Fruit fly (Drosophila melanogaster) whole organism, embryonic: ENCODE measurements around the gene Obp84a.
A peak's percentile ranks its signal among the peaks of the same experiment; 100 is the strongest.

Experiments used
- ATbp ChIP-seq: fragments of 200-800 bp; sonication (Bioruptor generic); optimal IDR thresholded peaks from 2 replicates; lab custom pipeline; 2017; ENCODE audit warnings: missing biosample characterization, mild to moderate bottlenecking, missing genetic modification characterization, missing genetic modification reagents
- BEAF-32 ChIP-seq: fragments of 200-800 bp; sonication (Bioruptor generic); optimal IDR thresholded peaks from 3 replicates; lab custom pipeline; 2017; ENCODE audit warnings: missing biosample characterization, missing genetic modification characterization, mild to moderate bottlenecking, moderate library complexity, missing genetic modification reagents
- Bdp1 ChIP-seq: fragments of 200-800 bp; sonication (Bioruptor generic); optimal IDR thresholded peaks from 3 replicates; lab custom pipeline; 2016; ENCODE audit warnings: missing biosample characterization, missing genetic modification characterization
- CG10147 ChIP-seq: fragments of 200-800 bp; sonication (Bioruptor generic); optimal IDR thresholded peaks from 2 replicates; lab custom pipeline; 2019; ENCODE audit warnings: missing biosample characterization, mild to moderate bottlenecking, missing genetic modification characterization, moderate library complexity
- CG10267 ChIP-seq: fragments of 200-800 bp; sonication (Bioruptor generic); optimal IDR thresholded peaks from 2 replicates; lab custom pipeline; 2018; ENCODE audit warnings: missing biosample characterization, mild to moderate bottlenecking, missing genetic modification characterization, moderate library complexity
- CG10462 ChIP-seq: fragments of 200-800 bp; sonication (Bioruptor generic); optimal IDR thresholded peaks from 2 replicates; lab custom pipeline; 2016; ENCODE audit warnings: missing biosample characterization, missing genetic modification characterization
- CG10654 ChIP-seq: fragments of 200-800 bp; sonication (Bioruptor generic); optimal IDR thresholded peaks from 2 replicates; lab custom pipeline; 2016; ENCODE audit warnings: missing biosample characterization, missing genetic modification characterization
- CG11247 ChIP-seq: fragments of 200-800 bp; sonication (Bioruptor generic); IDR thresholded peaks from 2 replicates; pipeline ENCODE4 v1.3.6; 2022; ENCODE audit warnings: missing biosample characterization, missing genetic modification characterization
- CG11398 ChIP-seq: fragments of 200-800 bp; sonication (Bioruptor generic); optimal IDR thresholded peaks from 2 replicates; lab custom pipeline; 2016; ENCODE audit warnings: missing biosample characterization, missing genetic modification characterization
- CG12391 ChIP-seq: fragments of 200-800 bp; sonication (Bioruptor generic); optimal IDR thresholded peaks from 3 replicates; lab custom pipeline; 2018; ENCODE audit warnings: missing biosample characterization, mild to moderate bottlenecking, missing genetic modification characterization, moderate library complexity
- CG13123 ChIP-seq: fragments of 200-800 bp; sonication (Bioruptor generic); optimal IDR thresholded peaks from 2 replicates; lab custom pipeline; 2016; ENCODE audit warnings: missing biosample characterization, missing genetic modification characterization
- CG16813 ChIP-seq: fragments of 200-800 bp; sonication (Bioruptor generic); IDR thresholded peaks from 3 replicates; pipeline ENCODE4 v1.3.6; 2022; ENCODE audit warnings: missing biosample characterization, missing genetic modification characterization; ENCODE audit not compliant: partially characterized antibody
- CG17912 ChIP-seq: fragments of 200-800 bp; sonication (Bioruptor generic); optimal IDR thresholded peaks from 2 replicates; lab custom pipeline; 2018; ENCODE audit warnings: missing biosample characterization, mild to moderate bottlenecking, missing genetic modification characterization
- CG18262 ChIP-seq: fragments of 200-800 bp; optimal IDR thresholded peaks from 3 replicates; lab custom pipeline; 2019; ENCODE audit warnings: missing biosample characterization, mild to moderate bottlenecking, missing genetic modification characterization, moderate library complexity
- CG18619 ChIP-seq: fragments of 200-800 bp; sonication (Bioruptor generic); optimal IDR thresholded peaks from 3 replicates; lab custom pipeline; 2017; ENCODE audit warnings: missing biosample characterization, mild to moderate bottlenecking, missing genetic modification characterization
- CG30020 ChIP-seq: fragments of 200-800 bp; optimal IDR thresholded peaks from 2 replicates; lab custom pipeline; 2019; ENCODE audit warnings: missing biosample characterization, mild to moderate bottlenecking, missing genetic modification characterization, moderate library complexity
- CG31388 ChIP-seq: fragments of 200-800 bp; sonication (Bioruptor generic); optimal IDR thresholded peaks from 2 replicates; lab custom pipeline; 2016; ENCODE audit warnings: missing biosample characterization, missing genetic modification characterization
- CG3163 ChIP-seq: fragments of 200-800 bp; sonication (Bioruptor generic); optimal IDR thresholded peaks from 3 replicates; lab custom pipeline; 2016; ENCODE audit warnings: missing biosample characterization, missing genetic modification characterization
- CG6689 ChIP-seq: fragments of 200-800 bp; sonication (Bioruptor generic); IDR thresholded peaks from 2 replicates; pipeline ENCODE4 v1.3.6; 2022; ENCODE audit warnings: missing biosample characterization, missing genetic modification characterization
- CG7271 ChIP-seq: fragments of 200-800 bp; sonication (Bioruptor generic); optimal IDR thresholded peaks from 2 replicates; lab custom pipeline; 2018; ENCODE audit warnings: missing biosample characterization, mild to moderate bottlenecking, missing genetic modification characterization, moderate library complexity
- CG7372 ChIP-seq: fragments of 200-800 bp; sonication (Bioruptor generic); IDR thresholded peaks from 2 replicates; pipeline ENCODE4 v1.3.6; 2022; ENCODE audit warnings: missing biosample characterization, missing genetic modification characterization
- CG7786 ChIP-seq: fragments of 200-800 bp; sonication (Bioruptor generic); optimal IDR thresholded peaks from 2 replicates; lab custom pipeline; 2016; ENCODE audit warnings: missing biosample characterization, missing genetic modification characterization
- CG8290 ChIP-seq, 3 experiments: fragments of 200-800 bp; sonication (Bioruptor generic); optimal IDR thresholded peaks; 2 replicates each; lab custom pipeline; 2016 to 2019; ENCODE audit warnings: missing biosample characterization in 3 of 3, missing genetic modification characterization in 3 of 3, mild to moderate bottlenecking in 2 of 3, moderate library complexity in 1 of 3
- CG8765 ChIP-seq: fragments of 200-800 bp; sonication (Bioruptor generic); IDR thresholded peaks from 2 replicates; pipeline ENCODE4 v1.3.6; 2022; ENCODE audit warnings: missing biosample characterization, missing genetic modification characterization
- CG8924 ChIP-seq: fragments of 200-800 bp; optimal IDR thresholded peaks from 3 replicates; lab custom pipeline; 2019; ENCODE audit warnings: missing biosample characterization, mild to moderate bottlenecking, missing genetic modification characterization, moderate library complexity
- CG9215 ChIP-seq: fragments of 200-800 bp; sonication (Bioruptor generic); IDR thresholded peaks from 2 replicates; pipeline ENCODE4 v1.3.6; 2022; ENCODE audit warnings: missing biosample characterization, missing genetic modification characterization
- Dip3 ChIP-seq: fragments of 200-800 bp; sonication (Bioruptor generic); optimal IDR thresholded peaks from 3 replicates; lab custom pipeline; 2016; ENCODE audit warnings: missing biosample characterization, missing genetic modification characterization
- Dll ChIP-seq: fragments of 200-800 bp; sonication (Bioruptor generic); IDR thresholded peaks from 4 replicates; pipeline ENCODE4 v1.3.6; 2022; ENCODE audit warnings: missing biosample characterization, missing genetic modification characterization; ENCODE audit not compliant: partially characterized antibody
- HLH3B ChIP-seq: fragments of 200-800 bp; sonication (Bioruptor generic); IDR thresholded peaks from 2 replicates; pipeline ENCODE4 v1.3.6; 2022; ENCODE audit warnings: missing biosample characterization, missing genetic modification characterization
- Meics ChIP-seq: fragments of 200-800 bp; sonication (Bioruptor generic); optimal IDR thresholded peaks from 2 replicates; lab custom pipeline; 2017; ENCODE audit warnings: missing biosample characterization, mild to moderate bottlenecking, missing genetic modification characterization
- Mrtf ChIP-seq: fragments of 200-800 bp; sonication (Bioruptor generic); IDR thresholded peaks from 3 replicates; pipeline ENCODE4 v1.3.6; 2022; ENCODE audit warnings: missing biosample characterization, missing genetic modification characterization
- Nf-YA ChIP-seq: fragments of 200-800 bp; sonication (Bioruptor generic); IDR thresholded peaks from 2 replicates; pipeline ENCODE4 v1.3.6; 2022; ENCODE audit warnings: missing biosample characterization, missing genetic modification characterization
- NfI ChIP-seq: fragments of 200-800 bp; sonication (Bioruptor generic); optimal IDR thresholded peaks from 3 replicates; lab custom pipeline; 2018; ENCODE audit warnings: missing biosample characterization, mild to moderate bottlenecking, missing genetic modification characterization, moderate library complexity
- Six4 ChIP-seq: fragments of 200-800 bp; sonication (Bioruptor generic); optimal IDR thresholded peaks from 2 replicates; lab custom pipeline; 2016; ENCODE audit warnings: missing biosample characterization, missing genetic modification characterization
- Xrp1 ChIP-seq: fragments of 200-800 bp; sonication (Bioruptor generic); IDR thresholded peaks from 2 replicates; pipeline ENCODE4 v1.3.6; 2022; ENCODE audit warnings: missing biosample characterization, missing genetic modification characterization
- amos ChIP-seq: fragments of 200-800 bp; sonication (Bioruptor generic); IDR thresholded peaks from 2 replicates; pipeline ENCODE4 v1.3.6; 2022; ENCODE audit warnings: missing biosample characterization, missing genetic modification characterization; ENCODE audit not compliant: partially characterized antibody
- ap ChIP-seq: fragments of 200-800 bp; sonication (Bioruptor generic); IDR thresholded peaks from 2 replicates; pipeline ENCODE4 v1.3.6; 2022; ENCODE audit warnings: missing biosample characterization, missing genetic modification characterization
- ara ChIP-seq: fragments of 200-800 bp; sonication (Bioruptor generic); IDR thresholded peaks from 2 replicates; pipeline ENCODE4 v1.3.6; 2022; ENCODE audit warnings: missing biosample characterization, missing genetic modification characterization
- fd3F ChIP-seq: fragments of 200-800 bp; sonication (Bioruptor generic); optimal IDR thresholded peaks from 2 replicates; lab custom pipeline; 2018; ENCODE audit warnings: missing biosample characterization, mild to moderate bottlenecking, missing genetic modification characterization, moderate library complexity
- fru ChIP-seq: fragments of >200 bp; optimal IDR thresholded peaks from 2 replicates; lab custom pipeline; 2017
- her ChIP-seq: fragments of 200-800 bp; sonication (Bioruptor generic); optimal IDR thresholded peaks from 2 replicates; lab custom pipeline; 2016; ENCODE audit warnings: missing biosample characterization, missing genetic modification characterization
- jumu ChIP-seq: fragments of 200-800 bp; sonication (Bioruptor generic); optimal IDR thresholded peaks from 3 replicates; lab custom pipeline; 2016; ENCODE audit warnings: missing biosample characterization, missing genetic modification characterization
- nom ChIP-seq: fragments of 200-800 bp; sonication (Bioruptor generic); optimal IDR thresholded peaks from 2 replicates; lab custom pipeline; 2017; ENCODE audit warnings: missing biosample characterization, missing genetic modification characterization, mild to moderate bottlenecking, moderate library complexity, missing genetic modification reagents
- odd ChIP-seq: fragments of 200-800 bp; sonication (Bioruptor generic); optimal IDR thresholded peaks from 2 replicates; lab custom pipeline; 2017; ENCODE audit warnings: missing biosample characterization, mild to moderate bottlenecking, missing genetic modification characterization
- p53 ChIP-seq: fragments of 200-800 bp; sonication (Bioruptor generic); optimal IDR thresholded peaks from 2 replicates; lab custom pipeline; 2016; ENCODE audit warnings: missing biosample characterization, missing genetic modification characterization
- pb ChIP-seq: fragments of 200-800 bp; sonication (Bioruptor generic); optimal IDR thresholded peaks from 3 replicates; lab custom pipeline; 2016; ENCODE audit warnings: missing biosample characterization, missing genetic modification characterization
- psq ChIP-seq: fragments of 200-800 bp; sonication (Bioruptor generic); optimal IDR thresholded peaks from 2 replicates; lab custom pipeline; 2017; ENCODE audit warnings: missing biosample characterization, missing genetic modification characterization
- pum ChIP-seq: fragments of 200-800 bp; sonication (Bioruptor generic); optimal IDR thresholded peaks from 2 replicates; lab custom pipeline; 2016; ENCODE audit warnings: missing biosample characterization, missing genetic modification characterization
- sd ChIP-seq: fragments of 200-800 bp; sonication (Bioruptor generic); optimal IDR thresholded peaks from 3 replicates; lab custom pipeline; 2018; ENCODE audit warnings: missing biosample characterization, mild to moderate bottlenecking, missing genetic modification characterization, moderate library complexity
- tll ChIP-seq, 2 experiments: fragments of 200-800 bp in 1 of 2; fragments of >200 bp in 1 of 2; sonication (Bioruptor generic) in 1 of 2; optimal IDR thresholded peaks; 2 replicates each; lab custom pipeline; 2017 to 2019; ENCODE audit warnings: missing biosample characterization in 2 of 2, missing genetic modification characterization in 2 of 2, mild to moderate bottlenecking in 1 of 2, moderate library complexity in 1 of 2
- z ChIP-seq: fragments of 200-800 bp; sonication (Bioruptor generic); IDR thresholded peaks from 3 replicates; pipeline ENCODE4 v1.3.6; 2022; ENCODE audit warnings: missing biosample characterization, missing genetic modification characterization

Obp84a gene

dm6 chr3R:7249460-7249859, 2.3 kb downstream of the Obp84a start, which contains the start of the genes CG1227 and Dtwd2 (continued):
- peak; percentile 30 for TF ChIP-seq pb (GFP tag; lab: Kevin White, UChicago)
- TF ChIP-seq jumu: no peak
- TF ChIP-seq ap: peak; percentile 88
- peak; percentile 73; the same call in 1 of the 2 replicates for TF ChIP-seq CG8765
- TF ChIP-seq CG10654 (GFP tag; lab: Kevin White, UChicago): peak; percentile 58
- no peak for TF ChIP-seq CG3163
- peak; percentile 89 for TF ChIP-seq HLH3B (GFP tag; lab: Robert Waterston, UW)
- TF ChIP-seq pum (GFP tag; lab: Kevin White, UChicago): peak; percentile 21
- peak; percentile 59 for TF ChIP-seq CG13123 (GFP tag; lab: Kevin White, UChicago)
- TF ChIP-seq Nf-YA (GFP tag; lab: Robert Waterston, UW): peak; percentile 85
- TF ChIP-seq Mrtf: peak; percentile 88
- TF ChIP-seq CG10147 (GFP tag; lab: Kevin White, UChicago): peak; percentile 94
- TF ChIP-seq CG6689 (GFP tag; lab: Robert Waterston, UW): peak; percentile 92
- no peak for TF ChIP-seq nom (GFP tag; lab: Kevin White, UChicago)
- peak; percentile 96 for TF ChIP-seq CG8924 (tag; lab: Kevin White, UChicago)
- TF ChIP-seq Xrp1: peak; percentile 96
- no peak for TF ChIP-seq psq (GFP tag; lab: Kevin White, UChicago)
- peak; percentile 92 for TF ChIP-seq sd (tag; lab: Kevin White, UChicago)
- TF ChIP-seq CG9215 (GFP tag; lab: Robert Waterston, UW): peak; percentile 65
- TF ChIP-seq CG10462: peak; percentile 75
- TF ChIP-seq ATbp (GFP tag; lab: Kevin White, UChicago): peak; percentile 83
- peak in 1 of 2 experiments; percentile 16 for TF ChIP-seq tll (GFP tag; optimal IDR thresholded peaks at IDR 0.05; lab: Kevin White, UChicago)
- TF ChIP-seq CG30020 (tag; lab: Kevin White, UChicago): peak; percentile 78
- no peak for TF ChIP-seq p53 (GFP tag; lab: Kevin White, UChicago)
- peak; percentile 92 for TF ChIP-seq NfI (GFP tag; lab: Kevin White, UChicago)
- TF ChIP-seq fd3F (GFP tag; lab: Kevin White, UChicago): peak; percentile 93
- TF ChIP-seq Six4: peak; percentile 67
- TF ChIP-seq Meics: peak; percentile 94
- no peak for TF ChIP-seq fru (lab: Kevin White, UChicago)
- peak; percentile 13 for TF ChIP-seq Bdp1 (GFP tag; lab: Kevin White, UChicago)
- peak; percentile 89 for TF ChIP-seq CG7372 (GFP tag; lab: Robert Waterston, UW)
- peak; percentile 89 for TF ChIP-seq ara (GFP tag; lab: Robert Waterston, UW)
- TF ChIP-seq BEAF-32: no peak
- peak; percentile 89 for TF ChIP-seq CG11247 (GFP tag; lab: Robert Waterston, UW)
- TF ChIP-seq CG31388 (GFP tag; lab: Kevin White, UChicago): no peak
- TF ChIP-seq CG12391 (tag; lab: Kevin White, UChicago): peak; percentile 97
- TF ChIP-seq CG8290 (GFP tag; optimal IDR thresholded peaks at IDR 0.05; lab: Kevin White, UChicago): no peak
- no peak for TF ChIP-seq CG8290 (tag; optimal IDR thresholded peaks at IDR 0.05; lab: Kevin White, UChicago)
- TF ChIP-seq CG11398 (GFP tag; lab: Kevin White, UChicago): peak; percentile 10
- TF ChIP-seq CG10267 (tag; lab: Kevin White, UChicago): peak; percentile 87
- no peak for TF ChIP-seq z (GFP tag; lab: Robert Waterston, UW)
- TF ChIP-seq CG7271 (tag; lab: Kevin White, UChicago): peak; percentile 78
- peak; percentile 92 for TF ChIP-seq odd
- TF ChIP-seq CG18619: peak; percentile 87
- TF ChIP-seq CG16813 (GFP tag; lab: Robert Waterston, UW): no peak
- TF ChIP-seq CG18262 (tag; lab: Kevin White, UChicago): peak; percentile 95
- peak; percentile 52 for TF ChIP-seq Dip3 (GFP tag; lab: Kevin White, UChicago)
- peak; percentile 62 for TF ChIP-seq CG17912 (GFP tag; lab: Kevin White, UChicago)
- TF ChIP-seq her (GFP tag; lab: Kevin White, UChicago): no peak
- TF ChIP-seq amos (GFP tag; lab: Robert Waterston, UW): no peak
- TF ChIP-seq Dll: peak; percentile 36; the same call in 1 of the 4 replicates
- peak; percentile 28 for TF ChIP-seq CG7786 (GFP tag; lab: Kevin White, UChicago)
